Fruit fly (Drosophila melanogaster): ENCODE results near the gene Tak1.

Tak1 gene

DNA sequence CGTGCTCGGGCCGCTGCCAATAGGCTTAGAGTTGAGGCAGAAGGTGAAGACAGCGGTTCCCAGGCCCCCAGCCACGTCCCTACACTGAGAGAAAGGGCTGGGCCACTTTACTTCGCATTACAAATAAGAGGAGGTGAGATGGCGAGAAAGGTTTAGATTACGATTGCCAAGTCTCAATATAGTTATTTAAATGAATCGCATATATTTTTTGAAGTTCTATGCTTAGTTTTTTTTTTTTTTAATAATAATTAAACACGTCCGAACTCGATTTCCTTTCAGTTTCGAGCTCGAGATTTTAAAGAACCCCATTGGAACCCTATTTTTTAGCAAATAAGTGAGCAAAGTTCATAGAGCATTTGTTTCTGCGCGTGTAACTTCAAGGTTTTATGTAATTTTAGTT is 16.9 kb downstream of the Tak1 start (continued):
- TF ChIP-seq CG10543 (GFP tag; optimal IDR thresholded peaks at IDR 0.05) (peak; percentile 23), CG2875 (GFP tag; optimal IDR thresholded peaks at IDR 0.05) (peak; percentile 15), CoRest (tag; optimal IDR thresholded peaks at IDR 0.05) (peak; percentile 53), CG13775 (GFP tag; optimal IDR thresholded peaks at IDR 0.05) (peak; percentile 5), NFAT (GFP tag; IDR thresholded peaks at IDR 0.05) (no peak), fd3F (GFP tag; optimal IDR thresholded peaks at IDR 0.05) (peak; percentile 17), fd96Cb (tag; optimal IDR thresholded peaks at IDR 0.05) (peak; percentile 37), tin (GFP tag; optimal IDR thresholded peaks at IDR 0.05) (peak; percentile 61), bigmax (GFP tag; optimal IDR thresholded peaks at IDR 0.05) (no peak), grau (tag; optimal IDR thresholded peaks at IDR 0.05) (peak; percentile 51), tx (GFP tag; optimal IDR thresholded peaks at IDR 0.05) (no peak), Dad (GFP tag; optimal IDR thresholded peaks at IDR 0.05) (peak; percentile 8), CG12659 (GFP tag; optimal IDR thresholded peaks at IDR 0.05) (peak; percentile 29), hkb (optimal IDR thresholded peaks at IDR 0.05) (no peak), hkb (GFP tag; IDR thresholded peaks at IDR 0.05) (peak; percentile 45; the same call in 1 of the 2 replicates), HLH4C (GFP tag; IDR thresholded peaks at IDR 0.05; ENCODE audit: partially characterized antibody) (no peak), bsh (GFP tag; optimal IDR thresholded peaks at IDR 0.05) (peak; percentile 8 to 37), pita (GFP tag; optimal IDR thresholded peaks at IDR 0.05) (no peak), CG1603 (tag; optimal IDR thresholded peaks at IDR 0.05) (no peak), z (GFP tag; IDR thresholded peaks at IDR 0.05) (no peak), Sry-β (GFP tag; optimal IDR thresholded peaks at IDR 0.05) (no peak), tio (GFP tag; optimal IDR thresholded peaks at IDR 0.05) (peak; percentile 66), org-1 (GFP tag; optimal IDR thresholded peaks at IDR 0.05) (peak; percentile 17), crol (GFP tag; IDR thresholded peaks at IDR 0.05) (no peak), az2 (GFP tag; optimal IDR thresholded peaks at IDR 0.05) (peak; percentile 55), CHES-1-like (GFP tag; optimal IDR thresholded peaks at IDR 0.05) (no peak), E2f1 (GFP tag; IDR thresholded peaks at IDR 0.05) (peak; percentile 46), CG10321 (GFP tag; IDR thresholded peaks at IDR 0.05) (no peak), CG8478 (optimal IDR thresholded peaks at IDR 0.05) (no peak), sr (GFP tag; IDR thresholded peaks at IDR 0.05) (no peak), zfh1 (GFP tag; IDR thresholded peaks at IDR 0.05) (peak; percentile 39; the same call in 1 of the 3 replicates), CG9727 (GFP tag; optimal IDR thresholded peaks at IDR 0.05) (peak; percentile 20), CG11695 (GFP tag; IDR thresholded peaks at IDR 0.05) (peak; percentile 47; the same call in 1 of the 3 replicates), Abd-B (GFP tag; optimal IDR thresholded peaks at IDR 0.05) (peak; percentile 43), gfzf (GFP tag; optimal IDR thresholded peaks at IDR 0.05) (no peak), NfI (GFP tag; optimal IDR thresholded peaks at IDR 0.05) (peak; percentile 49), crp (GFP tag; optimal IDR thresholded peaks at IDR 0.05) (no peak), ttk (GFP tag; IDR thresholded peaks at IDR 0.05) (0 out of 2 replicates have a peak, but pooled peaks have one; percentile 34), ara (GFP tag; IDR thresholded peaks at IDR 0.05) (peak; percentile 14; the same call in 1 of the 2 replicates), lov (optimal IDR thresholded peaks at IDR 0.05) (no peak), lov (GFP tag; IDR thresholded peaks at IDR 0.05) (no peak), CG11093 (GFP tag; IDR thresholded peaks at IDR 0.05) (no peak), Atf-2 (GFP tag; optimal IDR thresholded peaks at IDR 0.05) (no peak), TFAM (GFP tag; optimal IDR thresholded peaks at IDR 0.05) (no peak), sob (GFP tag; IDR thresholded peaks at IDR 0.05) (peak; percentile 34; the same call in 1 of the 2 replicates), jing (GFP tag; optimal IDR thresholded peaks at IDR 0.05) (no peak), insv (GFP tag; optimal IDR thresholded peaks at IDR 0.05) (no peak), pan (optimal IDR thresholded peaks at IDR 0.05) (no peak), pan (GFP tag; optimal IDR thresholded peaks at IDR 0.05 in 1 of 2, IDR thresholded peaks at IDR 0.05 in 1 of 2) (peak in 1 of 2 experiments; percentile 31), CG18011 (GFP tag; optimal IDR thresholded peaks at IDR 0.05) (no peak), CG13424 (tag; optimal IDR thresholded peaks at IDR 0.05) (peak; percentile 53), CG17829 (tag; optimal IDR thresholded peaks at IDR 0.05) (peak; percentile 25)
